Fruit fly (Drosophila melanogaster): ENCODE measurements around the gene Rab9D.

DNA sequence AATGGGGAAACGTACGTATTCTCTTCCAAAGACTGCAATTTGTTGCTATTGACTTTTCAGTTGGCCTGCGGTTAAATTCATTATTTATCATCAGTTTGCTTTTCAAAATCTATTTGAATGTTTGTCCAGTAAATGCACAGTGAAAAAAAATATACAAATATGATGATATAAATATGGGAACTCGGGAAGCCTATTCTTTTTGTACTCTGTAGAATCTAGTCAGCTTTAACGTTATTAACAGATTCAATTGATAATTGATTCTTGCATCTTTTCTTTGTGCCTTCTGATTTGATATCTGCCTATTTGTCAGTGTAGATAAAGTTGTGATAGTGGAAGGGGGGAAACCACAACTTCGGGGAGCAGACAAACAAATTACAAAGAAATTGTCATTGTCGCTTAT lies 45.6 kb upstream of the Rab9D start:
- TF ChIP-seq CG8478 (optimal IDR thresholded peaks at IDR 0.05) (no peak), EcR (GFP tag; optimal IDR thresholded peaks at IDR 0.05) (no peak), psq (optimal IDR thresholded peaks at IDR 0.05) (no peak)

All from whole organism.